Fruit fly (Drosophila melanogaster) whole organism, embryonic: Measurements from ENCODE around the gene CG13031.
A peak's percentile ranks its signal among the peaks of the same experiment; 100 is the strongest.

Source experiments
- Ada2b ChIP-seq: fragments of 200-800 bp; sonication (Bioruptor generic); IDR thresholded peaks from 2 replicates; pipeline ENCODE4 v1.3.6; 2022; ENCODE audit warnings: missing biosample characterization, missing genetic modification characterization
- Bgb ChIP-seq: fragments of 200-800 bp; sonication (Bioruptor generic); IDR thresholded peaks from 2 replicates; pipeline ENCODE4 v1.3.6; 2022; ENCODE audit warnings: missing biosample characterization, missing genetic modification characterization; ENCODE audit not compliant: partially characterized antibody
- CG10462 ChIP-seq: fragments of 200-800 bp; sonication (Bioruptor generic); optimal IDR thresholded peaks from 2 replicates; lab custom pipeline; 2016; ENCODE audit warnings: missing biosample characterization, missing genetic modification characterization
- CG10543 ChIP-seq: fragments of 200-800 bp; sonication (Bioruptor generic); optimal IDR thresholded peaks from 3 replicates; lab custom pipeline; 2017; ENCODE audit warnings: missing biosample characterization, mild to moderate bottlenecking, missing genetic modification characterization, moderate library complexity
- CG11093 ChIP-seq: fragments of 200-800 bp; sonication (Bioruptor generic); IDR thresholded peaks from 3 replicates; pipeline ENCODE4 v1.3.6; 2022; ENCODE audit warnings: missing biosample characterization, missing genetic modification characterization
- CG18011 ChIP-seq: fragments of 200-800 bp; sonication (Bioruptor generic); optimal IDR thresholded peaks from 2 replicates; lab custom pipeline; 2017; ENCODE audit warnings: missing biosample characterization, missing genetic modification characterization, mild to moderate bottlenecking, moderate library complexity, missing genotype
- CG2199 ChIP-seq: fragments of 200-800 bp; sonication (Bioruptor generic); IDR thresholded peaks from 3 replicates; pipeline ENCODE4 v1.3.6; 2022; ENCODE audit warnings: missing biosample characterization, missing genetic modification characterization
- CG3995 ChIP-seq: fragments of 200-800 bp; sonication (Bioruptor generic); optimal IDR thresholded peaks from 3 replicates; lab custom pipeline; 2016; ENCODE audit warnings: missing biosample characterization, missing genetic modification characterization
- CG4328 ChIP-seq: fragments of 200-800 bp; sonication (Bioruptor generic); optimal IDR thresholded peaks from 3 replicates; lab custom pipeline; 2017; ENCODE audit warnings: missing biosample characterization, missing genetic modification reagents, missing genetic modification characterization
- CG6791 ChIP-seq: fragments of 200-800 bp; sonication (Bioruptor generic); IDR thresholded peaks from 3 replicates; pipeline ENCODE4 v1.3.6; 2022; ENCODE audit warnings: missing biosample characterization, missing genetic modification characterization; ENCODE audit not compliant: partially characterized antibody
- CG7556 ChIP-seq: fragments of 200-800 bp; sonication (Bioruptor generic); optimal IDR thresholded peaks from 2 replicates; lab custom pipeline; 2017; ENCODE audit warnings: missing biosample characterization, mild to moderate bottlenecking, missing genetic modification characterization
- CG7786 ChIP-seq: fragments of 200-800 bp; sonication (Bioruptor generic); optimal IDR thresholded peaks from 2 replicates; lab custom pipeline; 2016; ENCODE audit warnings: missing biosample characterization, missing genetic modification characterization
- Dad ChIP-seq: fragments of 200-800 bp; sonication (Bioruptor generic); optimal IDR thresholded peaks from 3 replicates; lab custom pipeline; 2016; ENCODE audit warnings: missing biosample characterization, missing genetic modification characterization
- Dek ChIP-seq: fragments of 200-800 bp; sonication (Bioruptor generic); optimal IDR thresholded peaks from 3 replicates; lab custom pipeline; 2019; ENCODE audit warnings: missing biosample characterization, mild to moderate bottlenecking, missing genetic modification characterization, moderate library complexity
- Doc3 ChIP-seq: fragments of 200-800 bp; sonication (Bioruptor generic); IDR thresholded peaks from 3 replicates; pipeline ENCODE4 v1.3.6; 2022; ENCODE audit warnings: missing biosample characterization, missing genetic modification characterization; ENCODE audit not compliant: partially characterized antibody
- E2f2 ChIP-seq: fragments of 200-800 bp; sonication (Bioruptor generic); IDR thresholded peaks from 2 replicates; pipeline ENCODE4 v1.3.6; 2022; ENCODE audit warnings: missing biosample characterization, missing genetic modification characterization
- Kr ChIP-seq: fragments of 200-800 bp; sonication (Bioruptor generic); optimal IDR thresholded peaks from 2 replicates; lab custom pipeline; 2017; ENCODE audit warnings: missing biosample characterization, mild to moderate bottlenecking, missing genetic modification characterization
- MESR4 ChIP-seq: fragments of 200-800 bp; sonication (Bioruptor generic); optimal IDR thresholded peaks from 2 replicates; lab custom pipeline; 2018; ENCODE audit warnings: missing biosample characterization, mild to moderate bottlenecking, missing genetic modification characterization, moderate library complexity
- Meics ChIP-seq: fragments of 200-800 bp; sonication (Bioruptor generic); optimal IDR thresholded peaks from 2 replicates; lab custom pipeline; 2017; ENCODE audit warnings: missing biosample characterization, mild to moderate bottlenecking, missing genetic modification characterization
- Myb ChIP-seq: fragments of 200-800 bp; sonication (Bioruptor generic); optimal IDR thresholded peaks from 2 replicates; lab custom pipeline; 2016; ENCODE audit warnings: missing biosample characterization, missing genetic modification characterization
- Nf-YC ChIP-seq: fragments of 200-800 bp; optimal IDR thresholded peaks from 3 replicates; lab custom pipeline; 2019; ENCODE audit warnings: missing biosample characterization, mild to moderate bottlenecking, missing genetic modification characterization, moderate library complexity
- Trl ChIP-seq, 3 experiments: fragments of >200 bp in 2 of 3; fragments of 200-800 bp in 1 of 3; sonication (Bioruptor generic) in 1 of 3; optimal IDR thresholded peaks; 2 replicates in 1 of 3; 3 replicates in 2 of 3; lab custom pipeline; 2016 to 2017; ENCODE audit warnings: missing biosample characterization in 1 of 3, missing genetic modification characterization in 1 of 3
- YL-1 ChIP-seq: fragments of 200-800 bp; sonication (Bioruptor generic); optimal IDR thresholded peaks from 3 replicates; lab custom pipeline; 2017; ENCODE audit warnings: missing biosample characterization, mild to moderate bottlenecking, missing genetic modification characterization
- ato ChIP-seq: fragments of 200-800 bp; sonication (Bioruptor generic); IDR thresholded peaks from 2 replicates; pipeline ENCODE4 v1.3.6; 2022; ENCODE audit warnings: missing biosample characterization, missing genetic modification characterization; ENCODE audit not compliant: partially characterized antibody
- bcd ChIP-seq: fragments of 200-800 bp; sonication (Bioruptor generic); optimal IDR thresholded peaks from 2 replicates; lab custom pipeline; 2017; ENCODE audit warnings: missing biosample characterization, mild to moderate bottlenecking, missing genetic modification characterization
- br ChIP-seq: fragments of >200 bp; optimal IDR thresholded peaks from 2 replicates; lab custom pipeline; 2017
- cg ChIP-seq: fragments of 200-800 bp; sonication (Bioruptor generic); optimal IDR thresholded peaks from 3 replicates; lab custom pipeline; 2019; ENCODE audit warnings: missing biosample characterization, mild to moderate bottlenecking, missing genetic modification characterization, moderate library complexity
- chn ChIP-seq: fragments of 200-800 bp; sonication (Bioruptor generic); optimal IDR thresholded peaks from 2 replicates; lab custom pipeline; 2016; ENCODE audit warnings: missing biosample characterization, missing genetic modification characterization
- crp ChIP-seq, 2 experiments: fragments of 200-800 bp; sonication (Bioruptor generic); optimal IDR thresholded peaks; 2 replicates in 1 of 2; 3 replicates in 1 of 2; lab custom pipeline; 2017; ENCODE audit warnings: missing biosample characterization in 2 of 2, missing genetic modification characterization in 2 of 2, mild to moderate bottlenecking in 1 of 2, moderate library complexity in 1 of 2
- danr ChIP-seq: fragments of 200-800 bp; sonication (Bioruptor generic); IDR thresholded peaks from 2 replicates; pipeline ENCODE4 v1.3.6; 2022; ENCODE audit warnings: missing biosample characterization, missing genetic modification characterization
- disco-r ChIP-seq: fragments of 200-800 bp; sonication (Bioruptor generic); optimal IDR thresholded peaks from 2 replicates; lab custom pipeline; 2016; ENCODE audit warnings: missing biosample characterization, missing genetic modification characterization
- exex ChIP-seq: fragments of 200-800 bp; sonication (Bioruptor generic); optimal IDR thresholded peaks from 4 replicates; lab custom pipeline; 2018; ENCODE audit warnings: missing biosample characterization, mild to moderate bottlenecking, missing genetic modification characterization, moderate library complexity
- fru ChIP-seq: fragments of >200 bp; optimal IDR thresholded peaks from 2 replicates; lab custom pipeline; 2017
- nerfin-1 ChIP-seq: fragments of 200-800 bp; sonication (Bioruptor generic); optimal IDR thresholded peaks from 3 replicates; lab custom pipeline; 2019; ENCODE audit warnings: missing biosample characterization, mild to moderate bottlenecking, missing genetic modification characterization, moderate library complexity
- pho ChIP-seq: fragments of 200-800 bp; sonication (Bioruptor generic); optimal IDR thresholded peaks from 2 replicates; lab custom pipeline; 2016; ENCODE audit warnings: missing biosample characterization, missing genetic modification characterization
- ranshi ChIP-seq: fragments of 200-800 bp; sonication (Bioruptor generic); IDR thresholded peaks from 2 replicates; pipeline ENCODE4 v1.3.6; 2022; ENCODE audit warnings: missing biosample characterization, missing genetic modification characterization
- repo ChIP-seq: fragments of 200-800 bp; sonication (Bioruptor generic); optimal IDR thresholded peaks from 2 replicates; lab custom pipeline; 2016; ENCODE audit warnings: missing biosample characterization, missing genetic modification characterization
- rib ChIP-seq: fragments of 200-800 bp; sonication (Bioruptor generic); IDR thresholded peaks from 2 replicates; pipeline ENCODE4 v1.3.6; 2022; ENCODE audit warnings: missing biosample characterization, missing genetic modification characterization
- scrt ChIP-seq: fragments of 200-800 bp; sonication (Bioruptor generic); optimal IDR thresholded peaks from 2 replicates; lab custom pipeline; 2018; ENCODE audit warnings: missing biosample characterization, mild to moderate bottlenecking, missing genetic modification characterization, moderate library complexity
- slou ChIP-seq: fragments of 200-800 bp; sonication (Bioruptor generic); optimal IDR thresholded peaks from 3 replicates; lab custom pipeline; 2016; ENCODE audit warnings: missing biosample characterization, missing genetic modification characterization
- sna ChIP-seq: fragments of 200-800 bp; sonication (Bioruptor generic); IDR thresholded peaks from 2 replicates; pipeline ENCODE4 v1.3.6; 2022; ENCODE audit warnings: missing biosample characterization, missing genetic modification characterization; ENCODE audit not compliant: partially characterized antibody
- so ChIP-seq: fragments of 200-800 bp; sonication (Bioruptor generic); IDR thresholded peaks from 3 replicates; pipeline ENCODE4 v1.3.6; 2022; ENCODE audit warnings: missing biosample characterization, missing genetic modification characterization
- sob ChIP-seq: fragments of 200-800 bp; sonication (Bioruptor generic); IDR thresholded peaks from 2 replicates; pipeline ENCODE4 v1.3.6; 2022; ENCODE audit warnings: missing biosample characterization, missing genetic modification characterization
- stwl ChIP-seq: fragments of 200-800 bp; sonication (Bioruptor generic); optimal IDR thresholded peaks from 3 replicates; lab custom pipeline; 2018; ENCODE audit warnings: missing biosample characterization, mild to moderate bottlenecking, missing genetic modification characterization, moderate library complexity
- tll ChIP-seq, 2 experiments: fragments of 200-800 bp in 1 of 2; fragments of >200 bp in 1 of 2; sonication (Bioruptor generic) in 1 of 2; optimal IDR thresholded peaks; 2 replicates each; lab custom pipeline; 2017 to 2019; ENCODE audit warnings: missing biosample characterization in 2 of 2, missing genetic modification characterization in 2 of 2, mild to moderate bottlenecking in 1 of 2, moderate library complexity in 1 of 2
- tna ChIP-seq: fragments of 200-800 bp; sonication (Bioruptor generic); IDR thresholded peaks from 2 replicates; pipeline ENCODE4 v1.3.6; 2022; ENCODE audit warnings: missing biosample characterization, missing genetic modification characterization; ENCODE audit not compliant: partially characterized antibody
- trem ChIP-seq: fragments of 200-800 bp; optimal IDR thresholded peaks from 3 replicates; lab custom pipeline; 2019; ENCODE audit warnings: missing biosample characterization, mild to moderate bottlenecking, missing genetic modification characterization, moderate library complexity
- unc-4 ChIP-seq: fragments of 200-800 bp; sonication (Bioruptor generic); IDR thresholded peaks from 2 replicates; pipeline ENCODE4 v1.3.6; 2022; ENCODE audit warnings: missing biosample characterization, missing genetic modification characterization; ENCODE audit not compliant: partially characterized antibody

The CG13031 gene

DNA sequence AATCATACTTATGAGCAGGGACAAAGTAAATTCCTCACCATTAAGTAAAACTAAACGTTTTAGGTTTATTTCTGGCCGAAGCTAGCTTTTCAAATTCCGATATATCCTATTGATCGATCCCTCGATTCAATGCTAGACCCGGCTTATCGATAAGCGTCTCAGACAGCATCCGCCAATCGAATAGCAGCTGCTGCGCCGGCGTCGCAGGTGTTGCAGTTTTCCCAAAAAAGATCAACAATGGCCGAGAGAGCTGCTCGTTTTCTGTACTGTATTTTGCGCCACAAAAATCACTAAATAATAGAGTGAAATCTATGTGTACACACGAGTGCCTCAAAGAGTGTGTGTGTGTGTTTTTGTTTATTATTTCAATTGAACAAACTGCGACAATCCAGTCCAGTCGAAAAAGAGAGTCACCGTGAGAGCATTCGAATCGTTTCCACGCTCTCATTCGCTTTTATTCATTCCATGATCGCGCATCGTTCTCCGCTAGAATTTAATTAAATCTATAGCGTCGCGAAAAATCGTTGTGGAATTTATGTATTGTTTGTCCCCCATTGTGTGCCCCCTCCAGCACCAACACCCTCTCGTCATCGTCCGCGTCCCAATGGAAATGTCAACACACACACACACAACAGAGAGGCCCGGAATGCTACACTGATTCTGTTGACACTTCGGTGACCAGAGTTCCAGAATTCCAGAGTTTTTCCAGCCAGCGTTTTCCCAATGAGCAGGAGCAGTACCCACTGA lies 11.0 kb upstream of the CG13031 start (continued):
- TF ChIP-seq CG18011 (GFP tag; lab: Kevin White, UChicago) (no peak), CG10462 (GFP tag; lab: Kevin White, UChicago) (no peak), CG6791 (GFP tag; lab: Robert Waterston, UW) (peak; percentile 61; the same call in 1 of the 3 replicates), bcd (no peak), Dad (GFP tag; lab: Kevin White, UChicago) (no peak), repo (no peak), chn (GFP tag; lab: Kevin White, UChicago) (no peak), nerfin-1 (tag; lab: Kevin White, UChicago) (no peak), danr (GFP tag; lab: Robert Waterston, UW) (no peak), rib (GFP tag; lab: Robert Waterston, UW) (no peak), ato (peak; percentile 76), Trl (optimal IDR thresholded peaks at IDR 0.05; lab: Kevin White, UChicago) (peak; percentile 59 to 68), Trl (GFP tag; optimal IDR thresholded peaks at IDR 0.05; lab: Kevin White, UChicago) (no peak), tll (GFP tag; optimal IDR thresholded peaks at IDR 0.05; lab: Kevin White, UChicago) (no peak), YL-1 (peak; percentile 15), trem (tag; lab: Kevin White, UChicago) (peak; percentile 14), Kr (GFP tag; lab: Kevin White, UChicago) (no peak), Bgb (peak; percentile 69), CG10543 (GFP tag; lab: Kevin White, UChicago) (peak; percentile 66), CG7786 (GFP tag; lab: Kevin White, UChicago) (no peak), Nf-YC (peak; percentile 58), MESR4 (peak; percentile 3), CG4328 (GFP tag; lab: Kevin White, UChicago) (peak; percentile 4), exex (tag; lab: Kevin White, UChicago) (no peak), CG11093 (GFP tag; lab: Robert Waterston, UW) (no peak), CG3995 (GFP tag; lab: Kevin White, UChicago) (peak; percentile 35), sna (GFP tag; lab: Robert Waterston, UW) (peak; percentile 40; the same call in 1 of the 2 replicates), Dek (tag; lab: Kevin White, UChicago) (no peak), br (lab: Kevin White, UChicago) (no peak), slou (GFP tag; lab: Kevin White, UChicago) (no peak), ranshi (GFP tag; lab: Robert Waterston, UW) (no peak), tna (GFP tag; lab: Robert Waterston, UW) (peak; percentile 57; the same call in 1 of the 2 replicates), CG7556 (GFP tag; lab: Kevin White, UChicago) (no peak), disco-r (GFP tag; lab: Kevin White, UChicago) (peak; percentile 46), Ada2b (GFP tag; lab: Robert Waterston, UW) (no peak), stwl (peak; percentile 31), so (0 out of 3 replicates have a peak, but pooled peaks have one; percentile 9), Meics (peak; percentile 15), fru (no peak), scrt (GFP tag; lab: Kevin White, UChicago) (no peak), sob (GFP tag; lab: Robert Waterston, UW) (no peak), E2f2 (GFP tag; lab: Robert Waterston, UW) (peak; percentile 84), crp (GFP tag; optimal IDR thresholded peaks at IDR 0.05; lab: Kevin White, UChicago) (peak in 1 of 2 experiments; percentile 58), cg (GFP tag; lab: Kevin White, UChicago) (peak; percentile 54), pho (GFP tag; lab: Kevin White, UChicago) (no peak), Doc3 (GFP tag; lab: Robert Waterston, UW) (peak; percentile 59; the same call in 1 of the 3 replicates), CG2199 (GFP tag; lab: Robert Waterston, UW) (no peak), unc-4 (GFP tag; lab: Robert Waterston, UW) (peak; percentile 47; the same call in 1 of the 2 replicates), Myb (GFP tag; lab: Kevin White, UChicago) (peak; percentile 19)
